Fruit fly (Drosophila melanogaster) Kc167 (cell line): ENCODE results near the gene La.

Experiments
- Myc ChIP-seq: fragments of >200 bp; optimal IDR thresholded peaks from 2 replicates; lab custom pipeline; 2017; ENCODE audit warnings: missing external identifiers
- Sin3A ChIP-seq: fragments of >200 bp; optimal IDR thresholded peaks from 2 replicates; lab custom pipeline; 2018; ENCODE audit warnings: missing external identifiers
- h ChIP-seq: fragments of >200 bp; optimal IDR thresholded peaks from 3 replicates; lab custom pipeline; 2018; ENCODE audit warnings: missing external identifiers
- insv ChIP-seq: fragments of >200 bp; optimal IDR thresholded peaks from 3 replicates; lab custom pipeline; 2018; ENCODE audit warnings: missing external identifiers
- psq ChIP-seq: fragments of >200 bp; optimal IDR thresholded peaks from 2 replicates; lab custom pipeline; 2017; ENCODE audit warnings: missing external identifiers
- ttk ChIP-seq: sonication (Bioruptor generic); optimal IDR thresholded peaks from 2 replicates; lab custom pipeline; 2017; ENCODE audit warnings: missing external identifiers

dm6 chr2L:20352200-20352599 is 2.4 kb upstream of the La start:
- TF ChIP-seq psq (lab: Kevin White, UChicago) (no peak), Myc (lab: Kevin White, UChicago) (no peak), ttk (lab: Kevin White, UChicago) (no peak), insv (no peak), Sin3A (lab: Kevin White, UChicago) (no peak), h (lab: Kevin White, UChicago) (no peak)
